Fruit fly (Drosophila melanogaster): ENCODE data around the gene CD98hc.

CD98hc gene

DNA sequence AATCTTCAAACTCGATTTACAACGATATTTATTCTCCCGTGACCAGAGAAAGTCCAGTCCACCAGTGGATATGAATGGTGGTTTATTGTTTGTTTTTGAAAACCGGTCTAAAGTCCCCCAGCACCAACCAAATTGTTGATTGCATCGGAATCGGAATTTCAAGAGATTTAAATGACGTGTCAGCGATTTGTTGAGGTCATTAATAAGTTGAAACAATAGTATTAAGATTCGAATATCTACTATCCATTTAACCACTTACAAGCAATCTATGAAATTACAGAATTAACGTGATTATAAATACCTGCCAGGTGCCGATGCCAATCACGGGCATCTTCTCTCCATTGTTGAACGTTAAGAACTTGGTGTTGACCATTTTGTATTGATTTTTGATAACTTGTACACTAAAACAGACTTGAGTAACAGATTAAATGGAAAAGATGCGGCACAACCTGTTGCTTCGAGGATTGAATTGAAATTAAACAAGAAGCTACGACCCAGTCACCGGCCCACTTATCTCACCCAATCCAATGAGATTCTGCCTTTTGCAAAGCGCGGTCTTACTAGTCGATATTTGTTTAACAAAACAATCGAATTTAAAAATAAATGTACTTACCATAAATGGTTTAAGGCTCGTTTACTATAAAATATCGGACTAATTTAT, 29.5 kb upstream of the CD98hc start, which contains the start of gene CG2767 (continued):
- TF ChIP-seq dysf (GFP tag; IDR thresholded peaks at IDR 0.05): no peak
- TF ChIP-seq CG10366 (GFP tag; IDR thresholded peaks at IDR 0.05): no peak
- TF ChIP-seq CG8359 (GFP tag; optimal IDR thresholded peaks at IDR 0.05; ENCODE audit: borderline replicate concordance): no peak
- TF ChIP-seq bcd (GFP tag; optimal IDR thresholded peaks at IDR 0.05): no peak
- TF ChIP-seq cad (GFP tag; optimal IDR thresholded peaks at IDR 0.05): no peak
- TF ChIP-seq odd (GFP tag; optimal IDR thresholded peaks at IDR 0.05): no peak
- no peak for TF ChIP-seq vvl (GFP tag; IDR thresholded peaks at IDR 0.05)
- TF ChIP-seq fd96Cb (tag; optimal IDR thresholded peaks at IDR 0.05): no peak
- TF ChIP-seq CG5180 (GFP tag; optimal IDR thresholded peaks at IDR 0.05): no peak
- no peak for TF ChIP-seq pb (GFP tag; optimal IDR thresholded peaks at IDR 0.05)
- TF ChIP-seq trem (tag; optimal IDR thresholded peaks at IDR 0.05): no peak
- TF ChIP-seq CG11504 (tag; optimal IDR thresholded peaks at IDR 0.05): no peak
- TF ChIP-seq Hsf (GFP tag; optimal IDR thresholded peaks at IDR 0.05): no peak
- no peak for TF ChIP-seq CG13624 (GFP tag; optimal IDR thresholded peaks at IDR 0.05)
- TF ChIP-seq CG1603 (tag; optimal IDR thresholded peaks at IDR 0.05): peak; percentile 20
- TF ChIP-seq pzg (GFP tag; optimal IDR thresholded peaks at IDR 0.05): peak; percentile 56
- TF ChIP-seq cas (GFP tag; IDR thresholded peaks at IDR 0.05): no peak
- TF ChIP-seq ro (GFP tag; IDR thresholded peaks at IDR 0.05): no peak
- 0 out of 2 replicates have a peak, but pooled peaks have one; percentile 10 for TF ChIP-seq bbx (GFP tag; IDR thresholded peaks at IDR 0.05; ENCODE audit: partially characterized antibody)
- peak; percentile 27 for TF ChIP-seq lbe (GFP tag; optimal IDR thresholded peaks at IDR 0.05)
- TF ChIP-seq klu (GFP tag; IDR thresholded peaks at IDR 0.05): no peak
- no peak for TF ChIP-seq da (GFP tag; optimal IDR thresholded peaks at IDR 0.05)
- TF ChIP-seq Vsx1 (GFP tag; optimal IDR thresholded peaks at IDR 0.05): no peak
- TF ChIP-seq CG7372 (GFP tag; IDR thresholded peaks at IDR 0.05): no peak
- TF ChIP-seq Chrac-16 (GFP tag; optimal IDR thresholded peaks at IDR 0.05): no peak
- TF ChIP-seq mld (GFP tag; IDR thresholded peaks at IDR 0.05; ENCODE audit: partially characterized antibody): no peak
- peak; percentile 86 for TF ChIP-seq E2f2 (GFP tag; IDR thresholded peaks at IDR 0.05)
- no peak for TF ChIP-seq CG7357 (GFP tag; IDR thresholded peaks at IDR 0.05)
- TF ChIP-seq ab (GFP tag; optimal IDR thresholded peaks at IDR 0.05): no peak
- TF ChIP-seq jumu (GFP tag; optimal IDR thresholded peaks at IDR 0.05): no peak
- TF ChIP-seq sens (GFP tag): peak; percentile 40
- no peak for TF ChIP-seq CG13123 (GFP tag; optimal IDR thresholded peaks at IDR 0.05)
- TF ChIP-seq insv (GFP tag; optimal IDR thresholded peaks at IDR 0.05): peak in 1 of 2 experiments; percentile 5
- TF ChIP-seq CG12155 (GFP tag; optimal IDR thresholded peaks at IDR 0.05): no peak
- no peak for TF ChIP-seq Sin3A (optimal IDR thresholded peaks at IDR 0.05)
- no peak for TF ChIP-seq CG14050 (GFP tag; IDR thresholded peaks at IDR 0.05)
- no peak for TF ChIP-seq Hmx (GFP tag; optimal IDR thresholded peaks at IDR 0.05)
- no peak for TF ChIP-seq CG9437 (GFP tag; optimal IDR thresholded peaks at IDR 0.05)
- TF ChIP-seq CG8281 (tag; optimal IDR thresholded peaks at IDR 0.05): no peak
- TF ChIP-seq CG10431 (GFP tag; optimal IDR thresholded peaks at IDR 0.05): no peak
- TF ChIP-seq Nf-YB (GFP tag; optimal IDR thresholded peaks at IDR 0.05): no peak
- no peak for TF ChIP-seq CG14441 (GFP tag; IDR thresholded peaks at IDR 0.05)
- TF ChIP-seq tna (GFP tag; IDR thresholded peaks at IDR 0.05; ENCODE audit: partially characterized antibody): no peak
- TF ChIP-seq p53 (GFP tag; optimal IDR thresholded peaks at IDR 0.05): no peak
- no peak for TF ChIP-seq ewg (GFP tag; optimal IDR thresholded peaks at IDR 0.05)
- TF ChIP-seq CG12071 (GFP tag; optimal IDR thresholded peaks at IDR 0.05): no peak
- TF ChIP-seq oc (tag; optimal IDR thresholded peaks at IDR 0.05): peak; percentile 12
- no peak for TF ChIP-seq CG8944 (GFP tag; optimal IDR thresholded peaks at IDR 0.05)
- no peak for TF ChIP-seq sim (GFP tag; IDR thresholded peaks at IDR 0.05)
- no peak for TF ChIP-seq nerfin-2 (GFP tag; IDR thresholded peaks at IDR 0.05; ENCODE audit: partially characterized antibody)
- peak; percentile 89 for TF ChIP-seq CG15514 (GFP tag; optimal IDR thresholded peaks at IDR 0.05)
